Worm (Caenorhabditis elegans): ENCODE results near the gene AH9.1.

Gene AH9.1

ce11 chrX:2210164-2210563 lies 36.6 kb downstream of the AH9.1 start:
- TF ChIP-seq unc-62 (GFP tag; optimal IDR thresholded peaks at IDR 0.05), result no peak

ce11 chrX:2208391-2208790 lies 38.4 kb downstream of the AH9.1 start:
- no peak for TF ChIP-seq unc-62 (GFP tag; optimal IDR thresholded peaks at IDR 0.05)

- TF ChIP-seq unc-62 (GFP tag; optimal IDR thresholded peaks at IDR 0.05), result no peak
Observed at ce11 chrX:2204963-2205362, 41.8 kb downstream of the AH9.1 start, which contains the start of gene T24C12.4. Gene T24C12.4, minus strand, starts transcription at chrX:2205063.

DNA sequence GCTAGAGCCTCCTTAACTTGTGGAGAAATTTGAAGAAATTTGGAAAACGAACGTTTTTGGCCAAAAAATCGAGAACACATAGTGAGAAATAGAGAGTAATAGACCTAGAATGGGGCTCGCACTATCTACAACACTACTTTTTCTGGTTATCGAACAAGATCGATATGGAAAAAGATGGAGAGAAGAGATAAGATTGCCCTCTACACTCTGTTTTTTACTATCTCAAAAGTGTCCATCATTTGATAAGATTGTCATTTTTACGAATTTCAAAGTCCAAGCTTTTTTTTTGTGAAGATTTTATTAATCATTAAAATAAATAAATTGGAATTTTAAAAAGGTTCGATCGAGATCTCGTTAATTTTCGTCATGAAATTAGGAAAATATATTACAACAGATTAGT lies 43.0 kb downstream of the AH9.1 start, which contains the start of gene T24C12.3:
TSS of gene T24C12.3 (minus strand) at position 134 of the 400 bp plus-strand sequence.
- no peak for TF ChIP-seq unc-62 (GFP tag; optimal IDR thresholded peaks at IDR 0.05)

ce11 chrX:2199140-2199539 lies 47.7 kb downstream of the AH9.1 start, which contains the start of gene T24C12.1:
Gene T24C12.1, plus strand, starts transcription at chrX:2199440.
- TF ChIP-seq unc-62 (GFP tag; optimal IDR thresholded peaks at IDR 0.05), result no peak

DNA sequence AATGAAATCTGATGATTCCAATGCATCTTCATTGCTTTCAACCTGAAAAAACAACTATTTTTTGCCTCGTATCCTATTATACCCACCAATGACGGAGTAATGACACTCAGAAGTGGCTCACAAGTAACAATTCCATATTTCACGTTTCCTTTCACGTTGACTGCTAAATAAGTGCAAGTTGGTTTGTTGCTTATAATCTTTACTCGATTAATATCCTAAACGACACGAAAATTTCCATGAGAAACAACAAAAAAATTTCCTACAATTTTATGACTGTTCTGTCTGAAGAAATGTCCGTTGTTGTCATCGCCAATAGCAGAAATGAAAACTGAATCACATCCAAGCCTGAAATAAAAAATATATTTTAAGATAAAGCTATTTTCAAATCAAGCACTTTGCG lies 49.4 kb downstream of the AH9.1 start:
- no peak for TF ChIP-seq unc-62 (GFP tag; optimal IDR thresholded peaks at IDR 0.05)

Measured in whole organism, dauer.